Worm (Caenorhabditis elegans) whole organism, late embryonic: ENCODE results near the gene R12C12.5.

ENCODE experiments used
- ama-1 ChIP-seq: fragments of 150-350 bp; optimal IDR thresholded peaks from 2 replicates; lab custom pipeline; 2014
- ceh-18 ChIP-seq: sonication (generic microtip); optimal IDR thresholded peaks from 2 replicates; lab custom pipeline; 2016; ENCODE audit warnings: missing genetic modification characterization, missing compliant biosample characterization
- ceh-24 ChIP-seq: sonication (generic microtip); optimal IDR thresholded peaks from 2 replicates; lab custom pipeline; 2016; ENCODE audit warnings: mild to moderate bottlenecking, missing genetic modification characterization, missing compliant biosample characterization
- eyg-1 ChIP-seq: sonication (generic microtip); optimal IDR thresholded peaks from 2 replicates; lab custom pipeline; 2016; ENCODE audit warnings: missing genotype, missing genetic modification characterization, missing compliant biosample characterization
- hlh-30 ChIP-seq: sonication (generic microtip); optimal IDR thresholded peaks from 2 replicates; lab custom pipeline; 2017; ENCODE audit warnings: antibody characterized with exemption, missing genetic modification characterization, missing compliant biosample characterization; ENCODE audit not compliant: insufficient read depth
- lin-11 ChIP-seq: fragments of 200-800 bp; sonication (Bioruptor generic); optimal IDR thresholded peaks from 2 replicates; lab custom pipeline; 2018; ENCODE audit warnings: mild to moderate bottlenecking, missing genetic modification characterization, missing compliant biosample characterization
- nhr-11 ChIP-seq: fragments of 150-350 bp; optimal IDR thresholded peaks from 2 replicates; lab custom pipeline; 2014; ENCODE audit warnings: missing biosample characterization, missing genetic modification characterization
- pros-1 ChIP-seq: fragments of 150-350 bp; optimal IDR thresholded peaks from 2 replicates; lab custom pipeline; 2014; ENCODE audit warnings: missing biosample characterization, missing genetic modification reagents, missing genetic modification characterization
- sox-2 ChIP-seq: fragments of 200-800 bp; sonication (Bioruptor generic); IDR thresholded peaks from 2 replicates; pipeline ENCODE4 v1.3.6; 2022; ENCODE audit warnings: missing genetic modification reagents, missing genetic modification characterization, missing compliant biosample characterization
- tbx-2 ChIP-seq: sonication (generic microtip); optimal IDR thresholded peaks from 2 replicates; lab custom pipeline; 2016; ENCODE audit warnings: missing genetic modification characterization, missing compliant biosample characterization
- unc-86 ChIP-seq: sonication (generic microtip); optimal IDR thresholded peaks from 2 replicates; lab custom pipeline; 2016; ENCODE audit warnings: missing genetic modification characterization, missing compliant biosample characterization

- TF ChIP-seq ama-1 (lab: Kevin White, UChicago) (no peak), unc-86 (tag; lab: Kevin White, UChicago) (no peak), pros-1 (tag; lab: Kevin White, UChicago) (no peak), hlh-30 (tag; lab: Kevin White, UChicago) (no peak), eyg-1 (tag; lab: Kevin White, UChicago) (no peak), sox-2 (GFP tag; lab: Robert Waterston, UW) (no peak), nhr-11 (tag; lab: Kevin White, UChicago) (no peak), ceh-18 (tag; lab: Kevin White, UChicago) (no peak), tbx-2 (no peak), lin-11 (tag; lab: Kevin White, UChicago) (no peak), ceh-24 (tag; lab: Kevin White, UChicago) (no peak)
Measured at ce11 chrII:6020353-6020752, 24.6 kb downstream of the R12C12.5 start, which contains the start of gene ZK84.1.
